Worm (Caenorhabditis elegans) whole organism, mixed stage, embryonic: ENCODE data around the gene K10D11.4.

Experiments
- lin-13 ChIP-seq: fragments of 150-350 bp; optimal IDR thresholded peaks from 2 replicates; lab custom pipeline; 2014; ENCODE audit warnings: missing biosample characterization, missing genetic modification characterization
- unc-39 ChIP-seq: fragments of 150-350 bp; optimal IDR thresholded peaks from 2 replicates; lab custom pipeline; 2014; ENCODE audit warnings: missing biosample characterization, missing genetic modification characterization
- ztf-11 ChIP-seq: fragments of 150-350 bp; optimal IDR thresholded peaks from 2 replicates; lab custom pipeline; 2014; ENCODE audit warnings: missing biosample characterization, missing genetic modification characterization

DNA sequence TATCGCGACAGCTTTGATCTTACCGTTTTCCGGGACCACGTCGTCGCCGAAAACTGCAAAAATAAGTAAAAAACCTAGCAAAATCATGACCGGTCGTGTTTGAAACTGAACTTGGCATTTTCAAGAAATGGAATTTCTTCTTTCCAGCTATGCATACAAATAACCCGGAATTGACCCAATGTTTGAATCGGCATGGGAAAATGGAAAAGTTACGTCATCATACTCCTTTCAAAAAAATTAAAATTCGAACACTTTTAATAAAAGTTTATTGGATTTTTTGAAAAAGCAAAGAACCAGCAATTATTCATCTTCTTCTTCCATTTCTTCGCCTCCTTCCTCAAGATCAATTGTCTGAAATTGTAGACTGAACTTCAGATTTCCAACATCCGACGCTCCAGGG lies at the start of gene K10D11.4:
- TF ChIP-seq ztf-11, result no peak
- no peak for TF ChIP-seq lin-13 (tag; lab: Kevin White, UChicago)
- TF ChIP-seq unc-39 (tag; lab: Kevin White, UChicago), result no peak
